Fruit fly (Drosophila melanogaster): ENCODE data around the gene comt.
A peak's percentile ranks its signal among the peaks of the same experiment; 100 is the strongest.

comt gene

DNA sequence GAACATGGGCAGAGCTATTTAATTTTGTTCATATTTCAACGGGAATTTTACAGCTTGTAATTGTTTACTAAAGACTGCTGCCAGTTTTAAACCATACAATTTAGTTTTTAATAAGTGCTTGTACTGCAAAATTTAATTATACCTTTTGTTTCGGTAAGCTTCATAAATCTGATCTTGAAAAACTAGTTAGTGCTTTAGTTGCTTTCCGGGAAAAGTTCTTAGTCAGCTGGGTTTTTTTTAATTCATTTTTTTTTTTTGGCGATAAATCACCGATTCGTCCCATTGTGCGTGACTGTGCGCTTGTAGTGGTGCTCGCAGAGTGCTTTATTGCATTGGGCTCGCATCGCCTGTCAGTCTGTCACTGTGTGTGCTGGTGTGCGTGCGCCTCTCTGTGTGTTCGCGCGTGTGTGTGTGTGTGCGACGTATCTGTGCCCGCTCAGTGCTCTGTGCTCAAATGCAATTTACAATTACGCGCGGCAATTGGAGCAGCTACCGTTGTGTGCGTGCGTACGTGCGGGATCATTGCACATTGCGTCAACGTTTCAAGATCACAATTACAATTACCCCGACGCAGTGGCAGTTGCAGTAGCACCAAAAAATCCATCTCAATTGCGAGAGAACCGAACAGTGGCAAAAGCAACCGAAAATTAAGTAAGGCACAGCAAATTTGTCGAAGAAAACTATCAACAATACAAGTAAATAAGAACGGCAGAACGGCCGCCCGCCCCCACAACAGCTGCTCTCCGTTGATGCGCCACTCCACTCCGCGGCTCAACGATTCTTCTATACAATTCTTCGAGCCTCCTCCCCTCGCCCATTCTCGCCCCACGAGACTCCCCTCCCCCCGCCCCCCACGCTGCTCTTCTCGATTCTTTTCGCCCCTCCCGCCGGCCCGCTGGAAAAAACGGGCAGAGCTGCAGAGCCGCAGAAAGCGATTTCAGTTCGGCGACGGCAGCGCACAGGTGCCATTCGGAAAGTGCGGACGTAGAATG lies 45.1 kb downstream of the comt start:
- peak; percentile 83 for TF ChIP-seq cg (GFP tag; optimal IDR thresholded peaks at IDR 0.05)
- TF ChIP-seq kay (GFP tag; optimal IDR thresholded peaks at IDR 0.05), result no peak
- no peak for TF ChIP-seq CG6765 (GFP tag; optimal IDR thresholded peaks at IDR 0.05)
- TF ChIP-seq Scr (GFP tag; IDR thresholded peaks at IDR 0.05; ENCODE audit: partially characterized antibody), result no peak
- no peak for TF ChIP-seq CG17912 (GFP tag; optimal IDR thresholded peaks at IDR 0.05)
- TF ChIP-seq CG7556 (GFP tag; optimal IDR thresholded peaks at IDR 0.05), result no peak
- TF ChIP-seq CG1792 (GFP tag; optimal IDR thresholded peaks at IDR 0.05), result no peak
- peak; percentile 36 for TF ChIP-seq sens (GFP tag)
- TF ChIP-seq scrt (GFP tag; optimal IDR thresholded peaks at IDR 0.05), result no peak
- TF ChIP-seq crol (GFP tag; IDR thresholded peaks at IDR 0.05), result peak; percentile 98
- no peak for TF ChIP-seq Antp (GFP tag; optimal IDR thresholded peaks at IDR 0.05)
- peak; percentile 23 for TF ChIP-seq CG10543 (GFP tag; optimal IDR thresholded peaks at IDR 0.05)
- TF ChIP-seq dysf (GFP tag; IDR thresholded peaks at IDR 0.05), result no peak
- no peak for TF ChIP-seq CG10431 (GFP tag; optimal IDR thresholded peaks at IDR 0.05)
- TF ChIP-seq CG6683 (GFP tag; optimal IDR thresholded peaks at IDR 0.05), result no peak
- TF ChIP-seq Hr78 (GFP tag; optimal IDR thresholded peaks at IDR 0.05), result peak in 1 of 2 experiments; percentile 21
- TF ChIP-seq Hsf (GFP tag; optimal IDR thresholded peaks at IDR 0.05), result no peak
- peak; percentile 18 for TF ChIP-seq Deaf1 (tag; optimal IDR thresholded peaks at IDR 0.05)
- TF ChIP-seq D (optimal IDR thresholded peaks at IDR 0.05), result no peak
- peak; percentile 2 for TF ChIP-seq D (GFP tag; optimal IDR thresholded peaks at IDR 0.05)
- peak; percentile 28 for TF ChIP-seq nau (GFP tag; optimal IDR thresholded peaks at IDR 0.05)
- TF ChIP-seq CG7839 (tag; optimal IDR thresholded peaks at IDR 0.05), result peak; percentile 7
- TF ChIP-seq NK7.1 (GFP tag; optimal IDR thresholded peaks at IDR 0.05), result no peak
- peak; percentile 64 for TF ChIP-seq Med (GFP tag)
- peak; percentile 82; the same call in 3 of the 4 replicates for TF ChIP-seq chinmo (GFP tag; IDR thresholded peaks at IDR 0.05; ENCODE audit: partially characterized antibody)
- peak; percentile 13 for TF ChIP-seq CG2678 (tag; optimal IDR thresholded peaks at IDR 0.05)
- peak in 1 of 2 experiments; percentile 25 for TF ChIP-seq Pdp1 (GFP tag; optimal IDR thresholded peaks at IDR 0.05)
- TF ChIP-seq slou (GFP tag; optimal IDR thresholded peaks at IDR 0.05), result no peak
- peak; percentile 74 for TF ChIP-seq CG4707 (GFP tag; optimal IDR thresholded peaks at IDR 0.05)
- no peak for TF ChIP-seq vnd (GFP tag; IDR thresholded peaks at IDR 0.05; ENCODE audit: partially characterized antibody)
- TF ChIP-seq CG8478 (optimal IDR thresholded peaks at IDR 0.05), result peak; percentile 12
- TF ChIP-seq row (GFP tag; IDR thresholded peaks at IDR 0.05), result peak; percentile 63
- TF ChIP-seq zfh1 (GFP tag; IDR thresholded peaks at IDR 0.05), result no peak
- no peak for TF ChIP-seq lab (GFP tag; optimal IDR thresholded peaks at IDR 0.05)
- peak; percentile 45 for TF ChIP-seq Adf1 (GFP tag; IDR thresholded peaks at IDR 0.05)
- peak; percentile 26 for TF ChIP-seq ATbp (GFP tag; optimal IDR thresholded peaks at IDR 0.05)
- peak; percentile 55 for TF ChIP-seq kni (GFP tag; optimal IDR thresholded peaks at IDR 0.05)
- peak; percentile 12 for TF ChIP-seq CG2120 (GFP tag; optimal IDR thresholded peaks at IDR 0.05)
- TF ChIP-seq Dbx (GFP tag; IDR thresholded peaks at IDR 0.05), result no peak

dm6 chrX:13305323-13305722 lies 46.5 kb downstream of the comt start:
- TF ChIP-seq eyg (GFP tag; optimal IDR thresholded peaks at IDR 0.05) (no peak), Atf-2 (GFP tag; optimal IDR thresholded peaks at IDR 0.05) (no peak), Dip3 (GFP tag; optimal IDR thresholded peaks at IDR 0.05) (no peak), CG18011 (GFP tag; optimal IDR thresholded peaks at IDR 0.05) (no peak), abd-A (tag; optimal IDR thresholded peaks at IDR 0.05) (no peak), chm (GFP tag; IDR thresholded peaks at IDR 0.05) (peak; percentile 32; the same call in 1 of the 2 replicates), pho (GFP tag; optimal IDR thresholded peaks at IDR 0.05) (no peak), CG7786 (GFP tag; optimal IDR thresholded peaks at IDR 0.05) (no peak), Adf1 (GFP tag; IDR thresholded peaks at IDR 0.05) (peak; percentile 88), z (GFP tag; IDR thresholded peaks at IDR 0.05) (no peak), Sry-β (GFP tag; optimal IDR thresholded peaks at IDR 0.05) (no peak), kay (GFP tag; optimal IDR thresholded peaks at IDR 0.05) (no peak), CG34376 (GFP tag; optimal IDR thresholded peaks at IDR 0.05) (peak; percentile 10), Atf6 (GFP tag; IDR thresholded peaks at IDR 0.05) (no peak)
